Worm (Caenorhabditis elegans) whole organism, L2 larva: ENCODE data around the gene R148.8.

ENCODE experiments used
- aly-2 ChIP-seq: fragments of 150-350 bp; optimal IDR thresholded peaks from 2 replicates; lab custom pipeline; 2014; ENCODE audit warnings: missing biosample characterization, missing genetic modification characterization
- ama-1 ChIP-seq: fragments of 150-350 bp; optimal IDR thresholded peaks from 2 replicates; lab custom pipeline; 2018; ENCODE audit warnings: inconsistent platforms
- blmp-1 ChIP-seq: sonication (generic microtip); optimal IDR thresholded peaks from 2 replicates; lab custom pipeline; 2017; ENCODE audit warnings: missing genetic modification characterization, mild to moderate bottlenecking, missing compliant biosample characterization, antibody characterized with exemption, moderate library complexity; ENCODE audit not compliant: insufficient read depth
- gmeb-1 ChIP-seq: fragments of 150-350 bp; optimal IDR thresholded peaks from 2 replicates; lab custom pipeline; 2014; ENCODE audit warnings: missing biosample characterization, missing genetic modification characterization
- nhr-11 ChIP-seq: fragments of 150-350 bp; optimal IDR thresholded peaks from 2 replicates; lab custom pipeline; 2014; ENCODE audit warnings: missing biosample characterization, missing genetic modification characterization
- nhr-21 ChIP-seq: fragments of 150-350 bp; optimal IDR thresholded peaks from 2 replicates; lab custom pipeline; 2014; ENCODE audit warnings: missing biosample characterization, missing genetic modification characterization
- unc-55 ChIP-seq: fragments of 150-350 bp; sonication (generic microtip); optimal IDR thresholded peaks from 3 replicates; lab custom pipeline; 2014; ENCODE audit warnings: missing biosample characterization, missing genetic modification reagents, missing genetic modification characterization
- unc-62 ChIP-seq: fragments of 150-350 bp; optimal IDR thresholded peaks from 2 replicates; lab custom pipeline; 2014; ENCODE audit warnings: missing biosample characterization, missing genetic modification reagents, missing genetic modification characterization

DNA sequence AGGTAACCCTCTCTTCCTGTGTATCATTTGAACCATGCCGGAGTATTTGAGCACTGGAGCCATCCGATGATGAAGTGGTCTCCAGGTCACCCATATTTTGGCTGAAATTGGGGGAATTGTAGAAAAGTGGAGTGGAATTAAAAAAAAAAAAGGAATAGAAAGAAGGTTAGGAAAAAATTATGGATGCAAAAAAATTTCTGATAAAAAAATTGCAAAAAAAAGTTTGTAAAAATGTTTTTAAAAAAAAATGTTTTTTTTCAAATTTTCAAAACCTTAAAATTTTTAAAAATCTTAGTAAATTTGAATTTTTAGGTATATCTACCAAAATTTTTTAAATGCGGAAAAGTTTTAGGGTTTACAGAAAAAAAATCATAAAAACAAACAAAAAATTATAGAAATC, 27.8 kb downstream of the R148.8 start, which contains the start of gene frm-8:
- no peak for TF ChIP-seq unc-55 (GFP tag; lab: Kevin White, UChicago)
- TF ChIP-seq unc-62 (GFP tag; lab: Kevin White, UChicago) = no peak
- no peak for TF ChIP-seq ama-1
- TF ChIP-seq nhr-11 (tag; lab: Kevin White, UChicago) = no peak
- TF ChIP-seq nhr-21 (tag; lab: Kevin White, UChicago) = no peak
- no peak for TF ChIP-seq aly-2 (tag; lab: Kevin White, UChicago)
- no peak for TF ChIP-seq blmp-1 (tag; lab: Kevin White, UChicago)
- no peak for TF ChIP-seq gmeb-1
